Worm (Caenorhabditis elegans): ENCODE results near the gene C36A4.10.

C36A4.10 gene

DNA sequence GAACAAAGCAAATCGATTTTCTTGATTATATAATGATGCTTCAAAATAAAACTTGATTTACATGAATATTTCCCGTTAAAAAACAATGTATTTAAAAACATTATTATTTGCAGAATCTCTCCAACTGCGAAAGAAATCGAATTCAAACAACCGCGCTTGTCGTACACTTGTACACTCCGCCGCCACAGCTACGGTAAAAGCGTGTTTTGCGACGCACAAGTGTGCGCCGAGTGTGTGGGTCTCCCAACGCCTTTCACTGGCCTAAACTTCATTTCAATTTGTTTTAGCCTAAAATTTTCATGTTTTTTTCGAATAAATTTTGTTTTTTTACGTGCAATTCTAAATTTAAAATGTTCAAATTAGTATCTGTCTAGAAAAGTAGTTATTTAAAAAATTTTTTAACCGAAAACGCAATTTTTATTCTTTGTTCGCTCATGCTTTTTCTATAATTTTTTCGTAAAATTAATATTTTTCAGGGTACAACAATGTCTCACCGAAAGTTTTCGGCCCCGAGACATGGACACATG, 36.2 kb upstream of the C36A4.10 start, which contains the start of gene rpl-3 (continued):
- TF ChIP-seq nhr-23 (tag; optimal IDR thresholded peaks at IDR 0.05) (peak; percentile 82), nhr-129 (tag; optimal IDR thresholded peaks at IDR 0.05) (peak; percentile 99), mab-5 (tag; optimal IDR thresholded peaks at IDR 0.05) (peak; percentile 99), F13H6.1 (tag; optimal IDR thresholded peaks at IDR 0.05) (peak; percentile 100), lin-11 (tag; optimal IDR thresholded peaks at IDR 0.05) (peak; percentile 100)

DNA sequence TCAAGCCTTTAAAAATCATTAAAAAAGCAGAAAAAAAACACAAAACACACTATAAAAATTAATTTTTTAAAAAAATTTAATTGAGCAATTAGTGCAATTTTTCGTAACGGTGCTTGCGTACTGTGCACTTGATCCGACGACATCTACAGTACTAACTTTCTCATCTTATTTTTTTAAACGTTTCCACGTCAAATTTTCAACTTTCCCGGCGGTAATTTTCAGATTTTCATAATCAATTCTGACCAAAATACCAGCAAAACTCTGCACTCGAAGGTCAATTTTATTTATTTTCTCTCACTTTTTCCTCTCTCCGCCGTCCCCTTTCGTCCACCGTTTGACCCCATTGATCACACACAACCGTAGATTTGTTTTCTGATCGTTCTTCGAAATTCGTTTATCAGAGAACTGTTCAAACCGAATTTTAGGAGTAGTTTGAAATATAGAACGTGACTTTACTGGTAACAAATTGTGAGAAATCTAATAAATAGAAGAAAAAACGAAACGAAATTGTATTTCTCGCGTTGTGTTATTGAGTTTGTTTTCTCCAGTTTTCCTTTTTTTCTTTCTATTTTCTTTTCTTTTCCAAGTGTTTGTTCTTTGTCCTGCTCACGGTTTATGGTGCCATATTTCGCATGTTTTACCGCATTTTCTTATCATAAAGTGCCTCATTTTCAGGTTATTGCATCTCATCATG, 32.7 kb upstream of the C36A4.10 start, which contains the start of gene acs-19:
acs-19 (plus strand) TSS at position 676 of the 694 bp plus-strand sequence.
- no peak for TF ChIP-seq zag-1 (tag; optimal IDR thresholded peaks at IDR 0.05)
- TF ChIP-seq ztf-4 (tag; optimal IDR thresholded peaks at IDR 0.05), result peak; percentile 17
- no peak for TF ChIP-seq nhr-10 (tag; optimal IDR thresholded peaks at IDR 0.05)
- peak; percentile 20 for TF ChIP-seq lin-13 (GFP tag; optimal IDR thresholded peaks at IDR 0.05)
- TF ChIP-seq crh-2 (tag; optimal IDR thresholded peaks at IDR 0.05), result peak; percentile 32
- TF ChIP-seq C34F6.9 (tag; optimal IDR thresholded peaks at IDR 0.05), result peak; percentile 29
- peak; percentile 38 for TF ChIP-seq sem-4 (tag; optimal IDR thresholded peaks at IDR 0.05)
- peak in 1 of 2 experiments; percentile 35 for TF ChIP-seq lsy-2 (tag; optimal IDR thresholded peaks at IDR 0.05)
- TF ChIP-seq ZK546.5 (tag; optimal IDR thresholded peaks at IDR 0.05), result no peak
- TF ChIP-seq nhr-129 (tag; optimal IDR thresholded peaks at IDR 0.05), result peak; percentile 14
- peak; percentile 35 for TF ChIP-seq nhr-6 (tag; optimal IDR thresholded peaks at IDR 0.05)
- TF ChIP-seq Y55F3AM.14 (GFP tag; optimal IDR thresholded peaks at IDR 0.05), result peak; percentile 25

DNA sequence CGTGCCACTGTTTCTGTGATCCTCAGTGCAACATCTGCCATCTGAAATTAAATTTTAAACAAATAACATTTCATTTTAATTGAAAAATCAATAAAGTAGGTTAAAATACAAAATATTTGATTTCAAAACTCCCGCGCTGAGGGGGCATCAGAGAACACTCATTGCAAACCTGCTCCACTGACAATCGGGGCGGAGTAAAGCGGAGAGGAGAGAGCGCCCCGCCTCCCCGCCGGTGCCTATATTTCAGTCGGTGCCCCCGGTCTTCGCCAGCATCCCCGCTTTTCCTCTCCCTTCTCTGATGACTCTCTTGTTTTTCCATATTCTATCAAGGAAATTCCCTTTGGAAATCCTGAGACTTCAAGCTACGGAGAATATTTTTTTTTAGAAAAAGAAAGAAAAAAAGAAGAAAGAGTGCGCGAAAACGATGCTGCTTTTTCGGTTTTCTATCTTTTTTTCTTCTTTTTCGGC, 31.7 kb upstream of the C36A4.10 start, which contains the start of gene brc-1:
brc-1 (minus strand) TSS at position 51 of the 468 bp plus-strand sequence.
- peak; percentile 37 to 62 for TF ChIP-seq mdl-1 (tag; optimal IDR thresholded peaks at IDR 0.05)
- TF ChIP-seq sma-9 (GFP tag; optimal IDR thresholded peaks at IDR 0.05), result peak; percentile 82
- no peak for TF ChIP-seq sma-9 (tag; optimal IDR thresholded peaks at IDR 0.05)
- TF ChIP-seq Y55F3AM.14 (GFP tag; optimal IDR thresholded peaks at IDR 0.05), result peak; percentile 86
- peak; percentile 86 for TF ChIP-seq zag-1 (tag; optimal IDR thresholded peaks at IDR 0.05)
- peak; percentile 95 for TF ChIP-seq lin-13 (GFP tag; optimal IDR thresholded peaks at IDR 0.05)
- peak; percentile 98 for TF ChIP-seq unc-55 (GFP tag; optimal IDR thresholded peaks at IDR 0.05)
- peak; percentile 63 for TF ChIP-seq nhr-25 (tag; optimal IDR thresholded peaks at IDR 0.05)
- TF ChIP-seq fos-1 (tag; optimal IDR thresholded peaks at IDR 0.05), result peak; percentile 82
- TF ChIP-seq C34F6.9 (tag; optimal IDR thresholded peaks at IDR 0.05), result peak; percentile 89
- peak; percentile 78 for TF ChIP-seq F13H6.1 (tag; optimal IDR thresholded peaks at IDR 0.05)
- TF ChIP-seq blmp-1 (tag; optimal IDR thresholded peaks at IDR 0.05; ENCODE audit: insufficient read depth), result peak; percentile 66
- TF ChIP-seq mab-5 (tag; optimal IDR thresholded peaks at IDR 0.05), result peak; percentile 85
- TF ChIP-seq aly-2 (tag; optimal IDR thresholded peaks at IDR 0.05), result no peak
- peak; percentile 93 for TF ChIP-seq ama-1 (optimal IDR thresholded peaks at IDR 0.05)
- peak; percentile 32 for TF ChIP-seq nhr-10 (tag; optimal IDR thresholded peaks at IDR 0.05)
- TF ChIP-seq nhr-129 (tag; optimal IDR thresholded peaks at IDR 0.05), result peak; percentile 83
- peak; percentile 83 to 96 for TF ChIP-seq lsy-2 (tag; optimal IDR thresholded peaks at IDR 0.05)
- peak; percentile 92 for TF ChIP-seq crh-2 (tag; optimal IDR thresholded peaks at IDR 0.05)
- peak; percentile 70 for TF ChIP-seq ceh-16 (tag; optimal IDR thresholded peaks at IDR 0.05)
- TF ChIP-seq ZK546.5 (tag; optimal IDR thresholded peaks at IDR 0.05), result peak; percentile 52
- TF ChIP-seq egl-27 (tag; optimal IDR thresholded peaks at IDR 0.05), result peak; percentile 53
- peak; percentile 71 for TF ChIP-seq sma-3 (GFP tag; optimal IDR thresholded peaks at IDR 0.05)
- peak; percentile 69 for TF ChIP-seq ztf-4 (tag; optimal IDR thresholded peaks at IDR 0.05)
- no peak for TF ChIP-seq nhr-23 (tag; optimal IDR thresholded peaks at IDR 0.05)
- TF ChIP-seq lin-11 (tag; optimal IDR thresholded peaks at IDR 0.05), result peak; percentile 92
- peak; percentile 40 for TF ChIP-seq unc-39 (tag; optimal IDR thresholded peaks at IDR 0.05)
- TF ChIP-seq nhr-6 (tag; optimal IDR thresholded peaks at IDR 0.05), result peak; percentile 50
- TF ChIP-seq snpc-4 (tag; optimal IDR thresholded peaks at IDR 0.05), result peak; percentile 68
- TF ChIP-seq ceh-82 (tag; optimal IDR thresholded peaks at IDR 0.05), result peak; percentile 73
- TF ChIP-seq mbf-1 (tag; optimal IDR thresholded peaks at IDR 0.05), result no peak
- TF ChIP-seq unc-62 (GFP tag; optimal IDR thresholded peaks at IDR 0.05), result no peak
- no peak for TF ChIP-seq elt-1 (tag; optimal IDR thresholded peaks at IDR 0.05)
- TF ChIP-seq gmeb-1 (tag; optimal IDR thresholded peaks at IDR 0.05), result peak; percentile 93
- TF ChIP-seq dmd-4 (tag; optimal IDR thresholded peaks at IDR 0.05), result no peak
- no peak for TF ChIP-seq alr-1 (tag; optimal IDR thresholded peaks at IDR 0.05)
- TF ChIP-seq nhr-77 (tag; optimal IDR thresholded peaks at IDR 0.05), result no peak
- peak; percentile 74 for TF ChIP-seq sem-4 (tag; optimal IDR thresholded peaks at IDR 0.05)
- peak; percentile 74 for TF ChIP-seq nhr-21 (tag; optimal IDR thresholded peaks at IDR 0.05)

Measured in whole organism, L2 larva.